Worm (Caenorhabditis elegans) whole organism, midembryonic: ENCODE measurements around the gene srab-25.

Experiments used
- T22C8.4 ChIP-seq: fragments of 200-800 bp; sonication (Bioruptor generic); IDR thresholded peaks from 2 replicates; pipeline ENCODE4 v1.3.6; 2022; ENCODE audit warnings: missing genetic modification characterization, missing compliant biosample characterization
- cog-1 ChIP-seq: sonication (generic microtip); optimal IDR thresholded peaks from 2 replicates; lab custom pipeline; 2016; ENCODE audit warnings: missing genetic modification characterization, missing compliant biosample characterization
- flt-1 ChIP-seq: fragments of 200-800 bp; sonication (Bioruptor generic); IDR thresholded peaks from 2 replicates; pipeline ENCODE4 v1.3.6; 2022; ENCODE audit warnings: missing genetic modification characterization, missing compliant biosample characterization
- klf-2 ChIP-seq: fragments of 200-800 bp; sonication (Bioruptor generic); conservative IDR thresholded peaks from 2 replicates; pipeline ENCODE4 v1.3.6; 2022; ENCODE audit warnings: missing genetic modification reagents, missing genetic modification characterization, missing compliant biosample characterization
- med-1 ChIP-seq: sonication (generic microtip); optimal IDR thresholded peaks from 2 replicates; lab custom pipeline; 2017; ENCODE audit warnings: missing genetic modification characterization, mild to moderate bottlenecking, missing compliant biosample characterization, antibody characterized with exemption, missing genetic modification reagents; ENCODE audit not compliant: insufficient read depth
- ref-1 ChIP-seq: fragments of 200-800 bp; sonication (Bioruptor generic); conservative IDR thresholded peaks from 2 replicates; pipeline ENCODE4 v1.3.6; 2022; ENCODE audit warnings: missing genetic modification reagents, missing genetic modification characterization, missing compliant biosample characterization
- tab-1 ChIP-seq: fragments of 200-800 bp; sonication (Bioruptor generic); IDR thresholded peaks from 2 replicates; pipeline ENCODE4 v1.3.6; 2022; ENCODE audit warnings: missing genetic modification characterization, missing compliant biosample characterization
- ztf-23 ChIP-seq: fragments of 200-800 bp; sonication (Bioruptor generic); IDR thresholded peaks from 2 replicates; pipeline ENCODE4 v1.3.6; 2022; ENCODE audit warnings: missing genetic modification reagents, missing genetic modification characterization, missing compliant biosample characterization
- ztf-29 ChIP-seq: fragments of 200-800 bp; sonication (Bioruptor generic); IDR thresholded peaks from 2 replicates; pipeline ENCODE4 v1.3.6; 2022; ENCODE audit warnings: missing genetic modification reagents, missing genetic modification characterization, missing compliant biosample characterization

The srab-25 gene

DNA sequence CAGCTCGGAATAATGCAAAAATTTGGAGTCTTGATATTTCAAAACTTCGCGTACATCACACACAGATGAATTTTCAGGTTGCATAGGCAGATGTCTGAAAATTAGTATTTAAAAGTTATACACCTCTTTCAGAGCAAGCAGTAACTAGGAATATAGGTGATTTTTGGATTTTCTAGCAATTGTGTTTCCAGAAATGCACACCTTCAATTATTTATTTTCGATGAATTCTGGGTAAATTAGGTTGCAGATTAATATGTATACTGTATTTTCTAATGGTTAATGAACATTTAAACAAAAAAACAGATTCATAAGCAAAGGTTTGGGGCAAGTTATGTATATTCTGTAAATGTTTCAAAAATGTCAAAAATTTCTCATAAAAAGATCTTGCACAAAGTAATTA is at the start of gene srab-25:
srab-25 (minus strand) TSS at position 101 of the 400 bp plus-strand sequence.
- TF ChIP-seq flt-1 (GFP tag; lab: Robert Waterston, UW) (no peak), ztf-23 (GFP tag; lab: Robert Waterston, UW) (no peak), ref-1 (no peak), cog-1 (no peak), med-1 (no peak), ztf-29 (no peak), T22C8.4 (GFP tag; lab: Robert Waterston, UW) (no peak), tab-1 (GFP tag; lab: Robert Waterston, UW) (no peak), klf-2 (GFP tag; lab: Robert Waterston, UW) (no peak)

ce11 chrV:1789495-1789894 is 48.5 kb upstream of the srab-25 start:
- no peak for TF ChIP-seq med-1
- no peak for TF ChIP-seq cog-1
- TF ChIP-seq ref-1: no peak
- no peak for TF ChIP-seq ztf-29
- no peak for TF ChIP-seq T22C8.4 (GFP tag; lab: Robert Waterston, UW)
- no peak for TF ChIP-seq tab-1 (GFP tag; lab: Robert Waterston, UW)
- no peak for TF ChIP-seq ztf-23 (GFP tag; lab: Robert Waterston, UW)
- no peak for TF ChIP-seq flt-1 (GFP tag; lab: Robert Waterston, UW)
- TF ChIP-seq klf-2 (GFP tag; lab: Robert Waterston, UW): no peak

DNA sequence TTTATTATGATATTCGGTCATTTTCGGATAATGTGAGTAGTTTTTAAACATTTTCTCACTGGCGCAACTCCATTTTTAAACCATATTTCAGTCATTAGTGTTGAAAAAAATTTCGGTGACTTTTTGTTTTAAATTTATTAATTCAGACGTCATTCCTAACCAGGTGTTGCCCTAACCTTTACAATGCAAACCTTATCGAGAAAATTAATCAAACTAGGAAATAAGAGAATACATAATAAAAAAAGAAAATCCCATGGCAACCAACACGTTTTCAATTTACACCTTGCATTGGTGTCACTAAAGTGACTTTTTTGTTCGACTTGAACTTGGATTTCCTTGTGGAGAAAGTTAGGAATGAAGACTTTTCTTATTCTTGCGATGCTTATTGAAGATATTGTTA is 47.2 kb upstream of the srab-25 start, which contains the start of gene F36H9.2:
F36H9.2 (plus strand) TSS at position 301 of the 400 bp plus-strand sequence.
- TF ChIP-seq cog-1 (no peak), med-1 (no peak), flt-1 (GFP tag; lab: Robert Waterston, UW) (no peak), T22C8.4 (GFP tag; lab: Robert Waterston, UW) (no peak), ztf-29 (no peak), ref-1 (no peak), klf-2 (GFP tag; lab: Robert Waterston, UW) (no peak), ztf-23 (GFP tag; lab: Robert Waterston, UW) (no peak)

DNA sequence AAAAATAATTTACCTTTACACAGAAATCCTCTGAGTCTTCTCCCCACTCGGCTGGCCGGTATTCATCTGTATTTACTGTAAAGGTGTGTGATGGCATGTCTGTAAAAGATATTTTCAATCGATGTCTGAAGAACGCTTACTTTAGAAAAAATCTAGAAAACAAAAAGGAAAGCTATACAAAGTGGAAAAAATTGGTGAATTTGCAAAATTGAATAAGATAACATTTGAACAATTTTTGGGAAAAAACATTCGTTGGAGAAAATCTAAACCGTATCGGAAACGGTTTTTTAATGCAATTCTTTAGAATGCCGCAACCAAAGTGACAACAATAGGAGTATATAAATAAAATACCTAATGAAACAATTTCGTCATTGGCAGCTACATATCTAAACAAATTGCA is 40.9 kb upstream of the srab-25 start, which contains the start of gene F36H9.5:
F36H9.5 (minus strand) TSS at position 101 of the 400 bp plus-strand sequence.
- TF ChIP-seq T22C8.4 (GFP tag; lab: Robert Waterston, UW) (no peak), ztf-29 (no peak), med-1 (no peak), tab-1 (GFP tag; lab: Robert Waterston, UW) (no peak), ref-1 (no peak), flt-1 (GFP tag; lab: Robert Waterston, UW) (no peak), cog-1 (no peak), klf-2 (GFP tag; lab: Robert Waterston, UW) (no peak), ztf-23 (GFP tag; lab: Robert Waterston, UW) (no peak)

DNA sequence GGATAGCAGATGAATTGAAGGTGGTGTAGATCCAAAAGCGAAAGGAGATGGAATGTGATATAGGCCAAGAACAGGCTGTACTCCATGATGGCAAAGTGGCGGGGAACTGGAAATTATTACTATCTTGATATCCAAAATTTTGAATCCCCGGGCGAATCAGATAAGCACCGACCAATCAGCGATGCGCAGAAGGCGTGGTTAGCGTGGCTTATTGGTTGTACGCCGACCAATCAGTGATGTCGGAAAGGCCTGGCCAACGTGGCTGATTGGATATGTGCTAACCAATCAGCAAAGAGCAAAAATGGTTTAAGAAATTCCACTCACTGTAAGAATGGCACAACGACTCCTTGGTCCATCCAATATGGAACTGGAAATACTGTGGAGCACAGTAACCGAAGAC is 39.0 kb upstream of the srab-25 start:
- no peak for TF ChIP-seq ztf-29
- no peak for TF ChIP-seq ref-1
- TF ChIP-seq cog-1: no peak
- no peak for TF ChIP-seq klf-2 (GFP tag; lab: Robert Waterston, UW)
- no peak for TF ChIP-seq med-1
- no peak for TF ChIP-seq tab-1 (GFP tag; lab: Robert Waterston, UW)
- TF ChIP-seq T22C8.4 (GFP tag; lab: Robert Waterston, UW): no peak
- TF ChIP-seq ztf-23 (GFP tag; lab: Robert Waterston, UW): no peak
- TF ChIP-seq flt-1 (GFP tag; lab: Robert Waterston, UW): no peak

- TF ChIP-seq flt-1 (GFP tag; lab: Robert Waterston, UW): no peak
Measured at ce11 chrV:1779136-1779535, 38.2 kb upstream of the srab-25 start, which contains the start of gene F36H9.4. Gene F36H9.4, minus strand, starts transcription at chrV:1779236.

ce11 chrV:1774874-1775589 is 34.1 kb upstream of the srab-25 start, which contains the start of gene F36H9.7:
Gene F36H9.7, minus strand, starts transcription at chrV:1774924.
- no peak for TF ChIP-seq med-1
- TF ChIP-seq ztf-29: no peak
- TF ChIP-seq ztf-23 (GFP tag; lab: Robert Waterston, UW): no peak
- TF ChIP-seq cog-1: no peak
- TF ChIP-seq klf-2 (GFP tag; lab: Robert Waterston, UW): no peak

ce11 chrV:1773120-1773519 is 32.1 kb upstream of the srab-25 start:
- TF ChIP-seq tab-1 (GFP tag; lab: Robert Waterston, UW) (no peak), ztf-23 (GFP tag; lab: Robert Waterston, UW) (no peak), T22C8.4 (GFP tag; lab: Robert Waterston, UW) (no peak), flt-1 (GFP tag; lab: Robert Waterston, UW) (no peak)

DNA sequence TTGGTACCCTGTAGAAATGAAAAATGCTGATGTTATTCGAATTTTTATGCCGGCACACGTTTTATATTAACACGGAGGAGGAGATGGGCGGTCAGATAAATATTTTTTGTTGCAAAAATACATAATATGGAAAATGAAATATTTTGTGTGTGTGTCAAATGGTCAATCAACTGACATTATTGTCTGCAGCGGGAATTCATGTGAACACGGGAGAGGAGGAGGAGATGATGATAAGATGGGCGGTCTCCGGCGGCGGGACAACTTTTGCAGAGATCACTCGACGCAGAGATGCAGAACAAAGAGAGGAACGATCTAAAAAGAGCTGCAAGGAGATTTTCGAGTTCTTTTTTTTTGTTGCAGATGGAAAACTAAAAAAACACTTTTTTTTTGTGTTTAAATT is 30.8 kb upstream of the srab-25 start, which contains the start of gene dhs-13:
dhs-13 (minus strand) TSS at position 8 of the 400 bp plus-strand sequence.
- TF ChIP-seq flt-1 (GFP tag; lab: Robert Waterston, UW): no peak
- no peak for TF ChIP-seq ztf-29
- TF ChIP-seq T22C8.4 (GFP tag; lab: Robert Waterston, UW): no peak
- no peak for TF ChIP-seq ref-1
- no peak for TF ChIP-seq med-1
- TF ChIP-seq ztf-23 (GFP tag; lab: Robert Waterston, UW): no peak
- no peak for TF ChIP-seq klf-2 (GFP tag; lab: Robert Waterston, UW)
- TF ChIP-seq tab-1 (GFP tag; lab: Robert Waterston, UW): no peak
- TF ChIP-seq cog-1: no peak

DNA sequence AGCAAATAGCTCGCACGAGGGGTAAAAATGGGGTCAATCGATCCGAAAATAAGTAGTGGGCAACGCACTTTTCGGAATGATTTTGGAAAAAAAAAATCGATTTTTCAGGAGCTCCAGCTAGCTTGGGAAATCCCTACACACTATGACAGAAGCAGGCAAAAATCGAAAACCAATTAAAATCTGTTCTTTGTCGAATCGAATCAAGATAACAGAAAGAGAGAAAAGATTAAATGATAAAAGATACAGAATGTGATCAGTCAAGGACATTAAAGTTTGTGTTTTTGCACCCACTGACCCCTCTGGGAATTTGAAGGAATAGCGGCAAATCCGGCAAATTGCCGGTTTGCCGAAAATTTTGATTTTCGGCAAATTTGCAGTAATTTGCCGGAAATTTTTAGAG is 26.5 kb upstream of the srab-25 start:
- no peak for TF ChIP-seq ztf-29
- TF ChIP-seq tab-1 (GFP tag; lab: Robert Waterston, UW): no peak
- no peak for TF ChIP-seq ztf-23 (GFP tag; lab: Robert Waterston, UW)
- TF ChIP-seq T22C8.4 (GFP tag; lab: Robert Waterston, UW): no peak
- TF ChIP-seq med-1: no peak
- no peak for TF ChIP-seq klf-2 (GFP tag; lab: Robert Waterston, UW)
